Worm (Caenorhabditis elegans) whole organism, L2 larva: ENCODE measurements around the gene C50E3.5.

Experiments
- C34F6.9 ChIP-seq: fragments of 150-350 bp; optimal IDR thresholded peaks from 2 replicates; lab custom pipeline; 2014; ENCODE audit warnings: missing biosample characterization, missing genetic modification characterization
- R02D3.7 ChIP-seq: fragments of 150-350 bp; optimal IDR thresholded peaks from 2 replicates; lab custom pipeline; 2014; ENCODE audit warnings: missing biosample characterization, missing genetic modification characterization
- Y55F3AM.14 ChIP-seq: fragments of 200-800 bp; sonication (Bioruptor generic); optimal IDR thresholded peaks from 2 replicates; lab custom pipeline; 2018; ENCODE audit warnings: mild to moderate bottlenecking, missing genetic modification characterization, missing compliant biosample characterization
- ZK546.5 ChIP-seq: sonication (generic microtip); optimal IDR thresholded peaks from 2 replicates; lab custom pipeline; 2017; ENCODE audit warnings: missing biosample characterization, missing genetic modification characterization
- alr-1 ChIP-seq: fragments of 150-350 bp; optimal IDR thresholded peaks from 2 replicates; lab custom pipeline; 2014; ENCODE audit warnings: missing biosample characterization, missing genetic modification characterization
- aly-2 ChIP-seq: fragments of 150-350 bp; optimal IDR thresholded peaks from 2 replicates; lab custom pipeline; 2014; ENCODE audit warnings: missing biosample characterization, missing genetic modification characterization
- ama-1 ChIP-seq: fragments of 150-350 bp; optimal IDR thresholded peaks from 2 replicates; lab custom pipeline; 2018; ENCODE audit warnings: inconsistent platforms
- ceh-16 ChIP-seq: fragments of 150-350 bp; optimal IDR thresholded peaks from 2 replicates; lab custom pipeline; 2014; ENCODE audit warnings: missing biosample characterization, missing genetic modification characterization
- ceh-82 ChIP-seq: fragments of 150-350 bp; optimal IDR thresholded peaks from 2 replicates; lab custom pipeline; 2014; ENCODE audit warnings: missing biosample characterization, missing genetic modification characterization
- dmd-4 ChIP-seq: sonication (generic microtip); optimal IDR thresholded peaks from 2 replicates; lab custom pipeline; 2017; ENCODE audit warnings: missing biosample characterization, missing genetic modification characterization
- egl-27 ChIP-seq: sonication (generic microtip); optimal IDR thresholded peaks from 3 replicates; lab custom pipeline; 2017; ENCODE audit warnings: missing biosample characterization, missing genetic modification reagents, missing genetic modification characterization
- elt-3 ChIP-seq: sonication (generic microtip); optimal IDR thresholded peaks from 2 replicates; lab custom pipeline; 2017; ENCODE audit warnings: missing biosample characterization, missing genetic modification characterization
- gmeb-1 ChIP-seq: fragments of 150-350 bp; optimal IDR thresholded peaks from 2 replicates; lab custom pipeline; 2014; ENCODE audit warnings: missing biosample characterization, missing genetic modification characterization
- lin-11 ChIP-seq: fragments of 150-350 bp; sonication (generic microtip); optimal IDR thresholded peaks from 2 replicates; lab custom pipeline; 2014; ENCODE audit warnings: missing biosample characterization, missing genetic modification characterization, inconsistent platforms, mixed read lengths
- lin-13 ChIP-seq: fragments of 150-350 bp; optimal IDR thresholded peaks from 2 replicates; lab custom pipeline; 2014; ENCODE audit warnings: missing biosample characterization, missing genetic modification reagents, missing genetic modification characterization
- lin-39 ChIP-seq: fragments of 150-350 bp; optimal IDR thresholded peaks from 2 replicates; lab custom pipeline; 2014; ENCODE audit warnings: missing biosample characterization, missing genetic modification reagents, missing genetic modification characterization
- lsy-2 ChIP-seq, 2 experiments: fragments of 150-350 bp in 1 of 2; sonication (generic microtip) in 1 of 2; optimal IDR thresholded peaks; 2 replicates each; lab custom pipeline; 2014 to 2017; ENCODE audit warnings: missing biosample characterization in 2 of 2, missing genetic modification characterization in 2 of 2
- mbf-1 ChIP-seq: sonication (generic microtip); optimal IDR thresholded peaks from 2 replicates; lab custom pipeline; 2017; ENCODE audit warnings: missing biosample characterization, missing genetic modification characterization
- nhr-10 ChIP-seq: sonication (generic microtip); optimal IDR thresholded peaks from 2 replicates; lab custom pipeline; 2017; ENCODE audit warnings: missing biosample characterization, missing genetic modification characterization
- nhr-11 ChIP-seq: fragments of 150-350 bp; optimal IDR thresholded peaks from 2 replicates; lab custom pipeline; 2014; ENCODE audit warnings: missing biosample characterization, missing genetic modification characterization
- nhr-12 ChIP-seq: fragments of 150-350 bp; optimal IDR thresholded peaks from 2 replicates; lab custom pipeline; 2014; ENCODE audit warnings: missing biosample characterization, missing genetic modification characterization
- nhr-21 ChIP-seq: fragments of 150-350 bp; optimal IDR thresholded peaks from 2 replicates; lab custom pipeline; 2014; ENCODE audit warnings: missing biosample characterization, missing genetic modification characterization
- nhr-23 ChIP-seq: fragments of 150-350 bp; optimal IDR thresholded peaks from 2 replicates; lab custom pipeline; 2014; ENCODE audit warnings: missing biosample characterization, missing genetic modification reagents, missing genetic modification characterization
- nhr-237 ChIP-seq: fragments of 150-350 bp; optimal IDR thresholded peaks from 2 replicates; lab custom pipeline; 2014; ENCODE audit warnings: missing biosample characterization, missing genetic modification characterization
- nhr-25 ChIP-seq: fragments of 150-350 bp; sonication (generic microtip); optimal IDR thresholded peaks from 3 replicates; lab custom pipeline; 2014; ENCODE audit warnings: missing biosample characterization, missing genetic modification characterization
- nhr-77 ChIP-seq: fragments of 150-350 bp; optimal IDR thresholded peaks from 2 replicates; lab custom pipeline; 2014; ENCODE audit warnings: missing biosample characterization, missing genetic modification characterization
- peb-1 ChIP-seq: fragments of 150-350 bp; optimal IDR thresholded peaks from 2 replicates; lab custom pipeline; 2014; ENCODE audit warnings: missing biosample characterization, missing genetic modification characterization
- sem-4 ChIP-seq: fragments of 150-350 bp; optimal IDR thresholded peaks from 2 replicates; lab custom pipeline; 2014; ENCODE audit warnings: missing biosample characterization, missing genetic modification reagents, missing genetic modification characterization
- skn-1 ChIP-seq: sonication (generic microtip); optimal IDR thresholded peaks from 2 replicates; lab custom pipeline; 2017; ENCODE audit warnings: missing biosample characterization, missing genetic modification characterization
- sma-3 ChIP-seq: sonication (generic microtip); optimal IDR thresholded peaks from 2 replicates; lab custom pipeline; 2016; ENCODE audit warnings: missing genetic modification reagents, missing genetic modification characterization, missing compliant biosample characterization
- sma-9 ChIP-seq, 2 experiments: fragments of 150-350 bp in 1 of 2; sonication (generic microtip) in 1 of 2; optimal IDR thresholded peaks; 2 replicates each; lab custom pipeline; 2014 to 2016; ENCODE audit warnings: missing genetic modification characterization in 2 of 2, mild to moderate bottlenecking in 1 of 2, missing biosample characterization in 1 of 2, missing compliant biosample characterization in 1 of 2, missing genetic modification reagents in 1 of 2, moderate library complexity in 1 of 2
- unc-39 ChIP-seq: fragments of 150-350 bp; optimal IDR thresholded peaks from 2 replicates; lab custom pipeline; 2014; ENCODE audit warnings: missing biosample characterization, missing genetic modification characterization
- unc-62 ChIP-seq: fragments of 150-350 bp; optimal IDR thresholded peaks from 2 replicates; lab custom pipeline; 2014; ENCODE audit warnings: missing biosample characterization, missing genetic modification reagents, missing genetic modification characterization
- zag-1 ChIP-seq: fragments of 150-350 bp; optimal IDR thresholded peaks from 2 replicates; lab custom pipeline; 2014; ENCODE audit warnings: missing biosample characterization, missing genetic modification characterization
- ztf-1 ChIP-seq: fragments of 200-800 bp; sonication (Bioruptor generic); conservative IDR thresholded peaks from 2 replicates; pipeline ENCODE4 v1.3.6; 2022; ENCODE audit warnings: missing genetic modification characterization, missing compliant biosample characterization
- ztf-11 ChIP-seq: sonication (generic microtip); optimal IDR thresholded peaks from 2 replicates; lab custom pipeline; 2017; ENCODE audit warnings: missing biosample characterization, missing genetic modification characterization
- ztf-4 ChIP-seq: fragments of 150-350 bp; optimal IDR thresholded peaks from 2 replicates; lab custom pipeline; 2014; ENCODE audit warnings: missing biosample characterization, missing genetic modification characterization

Gene C50E3.5

ce11 chrV:7626550-7626949 lies 38.8 kb downstream of the C50E3.5 start, which contains the start of gene F07C4.6:
TSS of gene F07C4.6 (plus strand) at chrV:7626850.
- TF ChIP-seq nhr-25 (tag; lab: Kevin White, UChicago), result no peak
- peak; percentile 24 for TF ChIP-seq nhr-21 (tag; lab: Kevin White, UChicago)
- TF ChIP-seq sem-4, result no peak
- TF ChIP-seq ZK546.5 (tag; lab: Kevin White, UChicago), result no peak
- TF ChIP-seq alr-1 (tag; lab: Kevin White, UChicago), result no peak

ce11 chrV:7629504-7629903 lies 41.7 kb downstream of the C50E3.5 start, which contains the start of gene srd-30:
TSS of gene srd-30 (plus strand) at chrV:7629804.
- no peak for TF ChIP-seq nhr-237 (tag; lab: Kevin White, UChicago)
- no peak for TF ChIP-seq unc-39 (tag; lab: Kevin White, UChicago)
- no peak for TF ChIP-seq Y55F3AM.14 (GFP tag; lab: Kevin White, UChicago)
- no peak for TF ChIP-seq unc-62 (GFP tag; lab: Kevin White, UChicago)
- TF ChIP-seq ceh-82, result no peak
- no peak for TF ChIP-seq ztf-4
- TF ChIP-seq lsy-2 (tag; optimal IDR thresholded peaks at IDR 0.05; lab: Kevin White, UChicago), result no peak
- no peak for TF ChIP-seq zag-1
- no peak for TF ChIP-seq peb-1
- no peak for TF ChIP-seq skn-1
- TF ChIP-seq mbf-1 (tag; lab: Kevin White, UChicago), result no peak
- TF ChIP-seq ceh-16 (tag; lab: Kevin White, UChicago), result no peak
- TF ChIP-seq ztf-1 (GFP tag; lab: Robert Waterston, UW), result no peak
- no peak for TF ChIP-seq nhr-21 (tag; lab: Kevin White, UChicago)
- TF ChIP-seq ztf-11 (tag; lab: Kevin White, UChicago), result no peak
- no peak for TF ChIP-seq nhr-10 (tag; lab: Kevin White, UChicago)
- TF ChIP-seq ZK546.5 (tag; lab: Kevin White, UChicago), result no peak
- TF ChIP-seq, all 48 proteins: peak for 0

ce11 chrV:7631732-7632131 lies 43.9 kb downstream of the C50E3.5 start, which contains the start of gene srd-25:
TSS of gene srd-25 (plus strand) at chrV:7632032.
- TF ChIP-seq lin-13 (GFP tag; lab: Kevin White, UChicago), result no peak
- TF ChIP-seq nhr-12 (tag; lab: Kevin White, UChicago), result no peak
- TF ChIP-seq lsy-2 (tag; optimal IDR thresholded peaks at IDR 0.05; lab: Kevin White, UChicago), result no peak
- TF ChIP-seq aly-2, result no peak
- TF ChIP-seq skn-1, result no peak
- no peak for TF ChIP-seq dmd-4
- TF ChIP-seq ceh-82, result no peak
- TF ChIP-seq lin-11 (tag; lab: Kevin White, UChicago), result no peak
- TF ChIP-seq sma-3, result no peak
- TF ChIP-seq R02D3.7 (tag; lab: Kevin White, UChicago), result no peak

- TF ChIP-seq lin-11 (tag; lab: Kevin White, UChicago) (no peak), sma-9 (GFP tag; optimal IDR thresholded peaks at IDR 0.05; lab: Kevin White, UChicago) (no peak), sma-9 (tag; optimal IDR thresholded peaks at IDR 0.05; lab: Kevin White, UChicago) (no peak), ama-1 (lab: Kevin White, UChicago) (no peak), unc-62 (GFP tag; lab: Kevin White, UChicago) (no peak), nhr-23 (tag; lab: Kevin White, UChicago) (no peak), gmeb-1 (no peak), lin-39 (tag; lab: Kevin White, UChicago) (no peak), nhr-12 (tag; lab: Kevin White, UChicago) (no peak), C34F6.9 (tag; lab: Kevin White, UChicago) (no peak), unc-39 (tag; lab: Kevin White, UChicago) (no peak), ceh-82 (no peak), sma-3 (no peak), ztf-1 (GFP tag; lab: Robert Waterston, UW) (no peak), egl-27 (tag; lab: Kevin White, UChicago) (no peak), elt-3 (no peak), R02D3.7 (tag; lab: Kevin White, UChicago) (no peak), lsy-2 (tag; optimal IDR thresholded peaks at IDR 0.05; lab: Kevin White, UChicago) (no peak), nhr-11 (tag; lab: Kevin White, UChicago) (no peak), ZK546.5 (tag; lab: Kevin White, UChicago) (no peak), nhr-77 (tag; lab: Kevin White, UChicago) (no peak)
Observed at ce11 chrV:7634657-7635056, 46.9 kb downstream of the C50E3.5 start, which contains the start of gene srd-31. TSS of gene srd-31 (minus strand) at chrV:7634757.
